Worm (Caenorhabditis elegans) whole organism, L1 larva: ENCODE results near the gene Y82E9BR.3.

ENCODE experiments used
- aha-1 ChIP-seq: fragments of 150-350 bp; optimal IDR thresholded peaks from 2 replicates; lab custom pipeline; 2014; ENCODE audit warnings: missing biosample characterization, missing genetic modification characterization
- aly-2 ChIP-seq: fragments of 150-350 bp; optimal IDR thresholded peaks from 2 replicates; lab custom pipeline; 2014; ENCODE audit warnings: missing biosample characterization, missing genetic modification characterization
- ceh-82 ChIP-seq, 3 experiments: fragments of 150-350 bp in 1 of 3; sonication (generic microtip) in 2 of 3; optimal IDR thresholded peaks; 2 replicates each; lab custom pipeline; 2014 to 2017; ENCODE audit warnings: missing biosample characterization in 3 of 3, missing genetic modification characterization in 3 of 3
- fkh-10 ChIP-seq: sonication (generic microtip); optimal IDR thresholded peaks from 2 replicates; lab custom pipeline; 2017; ENCODE audit warnings: missing biosample characterization, missing genetic modification reagents, missing genetic modification characterization
- mdl-1 ChIP-seq, 2 experiments: fragments of 150-350 bp; optimal IDR thresholded peaks; 2 replicates each; lab custom pipeline; 2014 to 2017; ENCODE audit warnings: missing biosample characterization in 2 of 2, missing genetic modification characterization in 2 of 2, inconsistent platforms in 1 of 2
- nhr-19 ChIP-seq: fragments of 200-800 bp; sonication (Bioruptor generic); conservative IDR thresholded peaks from 2 replicates; pipeline ENCODE4 v1.3.6; 2022; ENCODE audit warnings: missing genetic modification characterization, missing compliant biosample characterization
- nhr-237 ChIP-seq: fragments of 150-350 bp; optimal IDR thresholded peaks from 2 replicates; lab custom pipeline; 2014; ENCODE audit warnings: missing biosample characterization, missing genetic modification characterization
- snpc-4 ChIP-seq: fragments of 150-350 bp; optimal IDR thresholded peaks from 2 replicates; lab custom pipeline; 2014; ENCODE audit warnings: missing biosample characterization, missing genetic modification characterization
- xbp-1 ChIP-seq: sonication (generic microtip); optimal IDR thresholded peaks from 2 replicates; lab custom pipeline; 2016; ENCODE audit warnings: missing genetic modification characterization, missing compliant biosample characterization

DNA sequence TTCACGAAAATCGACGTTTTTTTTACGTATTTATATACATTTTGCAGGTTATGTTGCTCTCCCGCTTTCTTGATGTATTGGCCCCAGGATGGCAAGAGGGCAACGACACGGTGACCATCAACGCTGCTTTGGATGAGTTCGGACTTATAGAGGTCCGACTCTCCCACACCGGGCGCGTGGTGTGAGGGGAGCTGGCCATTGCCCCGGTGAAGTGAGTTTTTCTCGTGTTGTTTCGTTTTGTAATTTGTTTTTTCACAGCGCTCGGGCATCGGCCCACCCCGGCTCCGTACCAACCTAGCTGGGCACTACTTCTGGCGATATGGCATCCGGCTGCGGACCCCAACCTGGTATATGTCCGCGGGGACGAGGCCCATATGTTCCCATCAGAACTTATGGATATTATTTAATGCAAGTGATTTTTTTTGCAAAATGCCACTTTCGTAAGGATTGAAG lies 44.6 kb upstream of the Y82E9BR.3 start, which contains the start of gene Y82E9BR.20:
- TF ChIP-seq ceh-82 (tag; optimal IDR thresholded peaks at IDR 0.05; lab: Kevin White, UChicago) (no peak), fkh-10 (GFP tag; lab: Kevin White, UChicago) (no peak), aha-1 (tag; lab: Kevin White, UChicago) (no peak), nhr-237 (no peak), nhr-19 (no peak), aly-2 (tag; lab: Kevin White, UChicago) (no peak), xbp-1 (no peak), snpc-4 (no peak), mdl-1 (tag; optimal IDR thresholded peaks at IDR 0.05; lab: Kevin White, UChicago) (no peak)
